Worm (Caenorhabditis elegans) whole organism, late embryonic: ENCODE results near the gene Y25C1A.8.

Experiments used
- C38D4.7 ChIP-seq: fragments of 200-800 bp; sonication (Bioruptor generic); optimal IDR thresholded peaks from 2 replicates; lab custom pipeline; 2018; ENCODE audit warnings: mild to moderate bottlenecking, missing genetic modification characterization, moderate library complexity, missing compliant biosample characterization
- F13H6.1 ChIP-seq: sonication (generic microtip); optimal IDR thresholded peaks from 2 replicates; lab custom pipeline; 2016; ENCODE audit warnings: missing genetic modification characterization, missing compliant biosample characterization
- ahr-1 ChIP-seq: sonication (generic microtip); optimal IDR thresholded peaks from 2 replicates; lab custom pipeline; 2016; ENCODE audit warnings: missing genetic modification characterization, missing compliant biosample characterization
- ama-1 ChIP-seq: fragments of 150-350 bp; optimal IDR thresholded peaks from 2 replicates; lab custom pipeline; 2014
- ceh-19 ChIP-seq: fragments of 200-800 bp; sonication (Bioruptor generic); optimal IDR thresholded peaks from 2 replicates; lab custom pipeline; 2018; ENCODE audit warnings: mild to moderate bottlenecking, missing genetic modification characterization, missing compliant biosample characterization
- elt-4 ChIP-seq: sonication (generic microtip); optimal IDR thresholded peaks from 2 replicates; lab custom pipeline; 2016; ENCODE audit warnings: missing genetic modification characterization, missing compliant biosample characterization
- ets-4 ChIP-seq: sonication (generic microtip); optimal IDR thresholded peaks from 2 replicates; lab custom pipeline; 2016; ENCODE audit warnings: missing genetic modification characterization, missing compliant biosample characterization
- fax-1 ChIP-seq: sonication (generic microtip); optimal IDR thresholded peaks from 2 replicates; lab custom pipeline; 2016; ENCODE audit warnings: missing genotype, missing genetic modification characterization, missing compliant biosample characterization
- nhr-11 ChIP-seq: fragments of 150-350 bp; optimal IDR thresholded peaks from 2 replicates; lab custom pipeline; 2014; ENCODE audit warnings: missing biosample characterization, missing genetic modification characterization
- odd-2 ChIP-seq: sonication (generic microtip); optimal IDR thresholded peaks from 2 replicates; lab custom pipeline; 2017; ENCODE audit warnings: antibody characterized with exemption, mild to moderate bottlenecking, missing genetic modification characterization, missing compliant biosample characterization
- pat-9 ChIP-seq: fragments of 200-800 bp; sonication (Bioruptor generic); optimal IDR thresholded peaks from 2 replicates; lab custom pipeline; 2018; ENCODE audit warnings: mild to moderate bottlenecking, missing genetic modification characterization, moderate library complexity, missing compliant biosample characterization
- pha-4 ChIP-seq: fragments of 150-350 bp; optimal IDR thresholded peaks from 2 replicates; lab custom pipeline; 2018; ENCODE audit warnings: missing biosample characterization, missing genetic modification reagents, missing genetic modification characterization
- unc-55 ChIP-seq: sonication (generic microtip); optimal IDR thresholded peaks from 2 replicates; lab custom pipeline; 2017; ENCODE audit warnings: missing biosample characterization, missing genetic modification reagents, missing genetic modification characterization

ce11 chrII:3064631-3065030 is 12.1 kb downstream of the Y25C1A.8 start:
- TF ChIP-seq pat-9 (tag; lab: Kevin White, UChicago) (no peak), pha-4 (tag; lab: Kevin White, UChicago) (no peak), elt-4 (tag; lab: Kevin White, UChicago) (no peak), odd-2 (tag; lab: Kevin White, UChicago) (no peak), ceh-19 (GFP tag; lab: Kevin White, UChicago) (no peak), ets-4 (tag; lab: Kevin White, UChicago) (no peak), ahr-1 (no peak), C38D4.7 (GFP tag; lab: Kevin White, UChicago) (no peak), ama-1 (lab: Kevin White, UChicago) (no peak), F13H6.1 (tag; lab: Kevin White, UChicago) (no peak), nhr-11 (tag; lab: Kevin White, UChicago) (no peak), fax-1 (tag; lab: Kevin White, UChicago) (no peak), unc-55 (GFP tag; lab: Kevin White, UChicago) (no peak)
